Worm (Caenorhabditis elegans) whole organism, young adult: Measurements from ENCODE around the gene F07H5.7.
A peak's percentile ranks its signal among the peaks of the same experiment; 100 is the strongest.

Source experiments
- B0019.2 ChIP-seq: fragments of 200-800 bp; sonication (Bioruptor generic); conservative IDR thresholded peaks from 2 replicates; pipeline ENCODE4 v1.3.6; 2022; ENCODE audit warnings: missing genetic modification reagents, missing genetic modification characterization, missing compliant biosample characterization
- C06A6.2 ChIP-seq: fragments of 200-800 bp; sonication (Bioruptor generic); conservative IDR thresholded peaks from 2 replicates; pipeline ENCODE4 v1.3.6; 2022; ENCODE audit warnings: missing genetic modification characterization, missing compliant biosample characterization
- F22D6.2 ChIP-seq: sonication (generic microtip); optimal IDR thresholded peaks from 2 replicates; lab custom pipeline; 2016; ENCODE audit warnings: mild to moderate bottlenecking, missing genetic modification characterization, missing compliant biosample characterization
- F55B11.4 ChIP-seq: sonication (generic microtip); optimal IDR thresholded peaks from 2 replicates; lab custom pipeline; 2016; ENCODE audit warnings: missing compliant biosample characterization, missing genetic modification characterization, borderline replicate concordance; ENCODE audit not compliant: insufficient read depth
- K12H6.12 ChIP-seq: fragments of 200-800 bp; sonication (Bioruptor generic); optimal IDR thresholded peaks from 2 replicates; lab custom pipeline; 2018; ENCODE audit warnings: mild to moderate bottlenecking, missing genetic modification characterization, missing compliant biosample characterization
- Y53G8AR.9 ChIP-seq: fragments of 200-800 bp; sonication (Bioruptor generic); conservative IDR thresholded peaks from 2 replicates; pipeline ENCODE4 v1.3.6; 2022; ENCODE audit warnings: missing genetic modification reagents, missing genetic modification characterization, missing compliant biosample characterization
- Y67H2A.10 ChIP-seq: fragments of 200-800 bp; sonication (Bioruptor generic); conservative IDR thresholded peaks from 2 replicates; pipeline ENCODE4 v1.3.6; 2022; ENCODE audit warnings: missing genetic modification reagents, missing genetic modification characterization, missing compliant biosample characterization
- ZK185.1 ChIP-seq: sonication (generic microtip); optimal IDR thresholded peaks from 2 replicates; lab custom pipeline; 2016; ENCODE audit warnings: mild to moderate bottlenecking, missing genetic modification characterization, missing compliant biosample characterization; ENCODE audit not compliant: poor library complexity, severe bottlenecking
- akir-1 ChIP-seq: fragments of 200-800 bp; sonication (Bioruptor generic); optimal IDR thresholded peaks from 2 replicates; lab custom pipeline; 2018; ENCODE audit warnings: mild to moderate bottlenecking, missing genetic modification characterization, moderate library complexity, missing compliant biosample characterization
- ama-1 ChIP-seq, 3 experiments: fragments of 150-350 bp in 1 of 3; sonication (generic microtip) in 2 of 3; optimal IDR thresholded peaks; 2 replicates each; lab custom pipeline; 2014 to 2018; ENCODE audit warnings: missing biosample characterization in 2 of 3, missing genetic modification characterization in 2 of 3, missing genetic modification reagents in 2 of 3
- atf-7 ChIP-seq: sonication (generic microtip); optimal IDR thresholded peaks from 2 replicates; lab custom pipeline; 2017; ENCODE audit warnings: mild to moderate bottlenecking, missing genetic modification characterization, missing compliant biosample characterization
- attf-3 ChIP-seq: fragments of 200-800 bp; sonication (Bioruptor generic); conservative IDR thresholded peaks from 2 replicates; pipeline ENCODE4 v1.3.6; 2022; ENCODE audit warnings: missing genetic modification reagents, missing genetic modification characterization, missing compliant biosample characterization
- attf-5 ChIP-seq: fragments of 200-800 bp; sonication (Bioruptor generic); optimal IDR thresholded peaks from 2 replicates; lab custom pipeline; 2018; ENCODE audit warnings: mild to moderate bottlenecking, missing genetic modification characterization, missing compliant biosample characterization
- bed-1 ChIP-seq: fragments of 200-800 bp; sonication (Bioruptor generic); IDR thresholded peaks from 2 replicates; pipeline ENCODE4 v1.3.6; 2022; ENCODE audit warnings: missing genetic modification reagents, missing genetic modification characterization, missing compliant biosample characterization
- chd-7 ChIP-seq: sonication (generic microtip); optimal IDR thresholded peaks from 2 replicates; lab custom pipeline; 2016; ENCODE audit warnings: mild to moderate bottlenecking, missing genetic modification characterization, moderate library complexity, missing compliant biosample characterization
- die-1 ChIP-seq: sonication (generic microtip); optimal IDR thresholded peaks from 2 replicates; lab custom pipeline; 2016; ENCODE audit warnings: missing genotype, mild to moderate bottlenecking, missing genetic modification characterization, missing compliant biosample characterization
- dox-1 ChIP-seq: fragments of 200-800 bp; sonication (Bioruptor generic); IDR thresholded peaks from 2 replicates; pipeline ENCODE4 v1.3.6; 2022; ENCODE audit warnings: missing genetic modification reagents, missing genetic modification characterization, missing compliant biosample characterization
- dpff-1 ChIP-seq: sonication (generic microtip); optimal IDR thresholded peaks from 2 replicates; lab custom pipeline; 2017; ENCODE audit warnings: mild to moderate bottlenecking, missing genetic modification characterization, missing compliant biosample characterization
- efl-1 ChIP-seq: fragments of 150-350 bp; optimal IDR thresholded peaks from 2 replicates; lab custom pipeline; 2014; ENCODE audit warnings: missing biosample characterization, missing genetic modification reagents, missing genetic modification characterization
- egl-44 ChIP-seq: fragments of 200-800 bp; sonication (Bioruptor generic); IDR thresholded peaks from 2 replicates; pipeline ENCODE4 v1.3.6; 2022; ENCODE audit warnings: missing genetic modification reagents, missing genetic modification characterization, missing compliant biosample characterization
- ekl-4 ChIP-seq: fragments of 200-800 bp; sonication (Bioruptor generic); IDR thresholded peaks from 2 replicates; pipeline ENCODE4 v1.3.6; 2022; ENCODE audit warnings: missing genetic modification reagents, missing genetic modification characterization, missing compliant biosample characterization
- hrde-1 ChIP-seq: sonication (generic microtip); optimal IDR thresholded peaks from 2 replicates; lab custom pipeline; 2016; ENCODE audit warnings: missing genetic modification characterization, mild to moderate bottlenecking, missing compliant biosample characterization, moderate library complexity, missing genotype, missing genetic modification reagents, borderline replicate concordance
- hsf-1 ChIP-seq: fragments of 200-800 bp; sonication (Bioruptor generic); IDR thresholded peaks from 2 replicates; pipeline ENCODE4 v1.3.6; 2022; ENCODE audit warnings: missing genetic modification reagents, missing genetic modification characterization, missing compliant biosample characterization
- let-607 ChIP-seq, 2 experiments: fragments of 200-800 bp in 1 of 2; sonication (Bioruptor generic) in 1 of 2; sonication (generic microtip) in 1 of 2; optimal IDR thresholded peaks; 2 replicates each; lab custom pipeline; 2016 to 2018; ENCODE audit warnings: mild to moderate bottlenecking in 2 of 2, missing compliant biosample characterization in 2 of 2, missing genetic modification characterization in 2 of 2, moderate library complexity in 2 of 2, missing genotype in 1 of 2
- lin-26 ChIP-seq: fragments of 200-800 bp; sonication (Bioruptor generic); IDR thresholded peaks from 2 replicates; pipeline ENCODE4 v1.3.6; 2022; ENCODE audit warnings: missing genetic modification reagents, missing genetic modification characterization, missing compliant biosample characterization
- lin-35 ChIP-seq, 3 experiments: fragments of 150-350 bp in 2 of 3; sonication (generic microtip) in 1 of 3; optimal IDR thresholded peaks; 2 replicates each; lab custom pipeline; 2014 to 2018; ENCODE audit warnings: missing biosample characterization in 3 of 3, missing genetic modification characterization in 3 of 3, missing genetic modification reagents in 3 of 3
- lin-40 ChIP-seq: sonication (generic microtip); optimal IDR thresholded peaks from 2 replicates; lab custom pipeline; 2016; ENCODE audit warnings: missing genetic modification characterization, mild to moderate bottlenecking, missing compliant biosample characterization, missing genotype, missing genetic modification reagents
- lir-1 ChIP-seq: fragments of 200-800 bp; sonication (Bioruptor generic); conservative IDR thresholded peaks from 2 replicates; pipeline ENCODE4 v1.3.6; 2022; ENCODE audit warnings: missing genetic modification reagents, missing genetic modification characterization, missing compliant biosample characterization
- lsl-1 ChIP-seq: fragments of 200-800 bp; sonication (Bioruptor generic); optimal IDR thresholded peaks from 2 replicates; lab custom pipeline; 2018; ENCODE audit warnings: mild to moderate bottlenecking, missing genetic modification characterization, moderate library complexity, missing compliant biosample characterization
- madf-8 ChIP-seq: fragments of 200-800 bp; sonication (Bioruptor generic); conservative IDR thresholded peaks from 2 replicates; pipeline ENCODE4 v1.3.6; 2022; ENCODE audit warnings: missing genetic modification reagents, missing genetic modification characterization, missing compliant biosample characterization
- mcd-1 ChIP-seq: fragments of 200-800 bp; sonication (Bioruptor generic); IDR thresholded peaks from 2 replicates; pipeline ENCODE4 v1.3.6; 2022; ENCODE audit warnings: missing genetic modification reagents, missing genetic modification characterization, missing compliant biosample characterization
- mel-28 ChIP-seq: sonication (generic microtip); optimal IDR thresholded peaks from 2 replicates; lab custom pipeline; 2016; ENCODE audit warnings: borderline replicate concordance, mild to moderate bottlenecking, missing genetic modification characterization, missing compliant biosample characterization
- nfya-2 ChIP-seq: fragments of 200-800 bp; sonication (Bioruptor generic); IDR thresholded peaks from 2 replicates; pipeline ENCODE4 v1.3.6; 2022; ENCODE audit warnings: missing genetic modification reagents, missing genetic modification characterization, missing compliant biosample characterization
- nhr-80 ChIP-seq: sonication (generic microtip); optimal IDR thresholded peaks from 2 replicates; lab custom pipeline; 2016; ENCODE audit warnings: missing genetic modification characterization, missing compliant biosample characterization
- nhr-90 ChIP-seq: sonication (generic microtip); optimal IDR thresholded peaks from 2 replicates; lab custom pipeline; 2016; ENCODE audit warnings: missing genotype, mild to moderate bottlenecking, missing genetic modification characterization, missing compliant biosample characterization
- rcor-1 ChIP-seq: fragments of 200-800 bp; sonication (Bioruptor generic); IDR thresholded peaks from 2 replicates; pipeline ENCODE4 v1.3.6; 2022; ENCODE audit warnings: missing genetic modification reagents, missing genetic modification characterization, missing compliant biosample characterization
- rec-8 ChIP-seq, 2 experiments: sonication (generic microtip); optimal IDR thresholded peaks; 2 replicates each; lab custom pipeline; 2016; ENCODE audit warnings: mild to moderate bottlenecking in 2 of 2, missing genetic modification characterization in 2 of 2, missing genetic modification reagents in 2 of 2, missing genotype in 2 of 2, missing biosample characterization in 1 of 2, missing compliant biosample characterization in 1 of 2, moderate library complexity in 1 of 2
- repo-1 ChIP-seq: sonication (generic microtip); optimal IDR thresholded peaks from 2 replicates; lab custom pipeline; 2017; ENCODE audit warnings: mild to moderate bottlenecking, missing genetic modification characterization, missing compliant biosample characterization
- sea-2 ChIP-seq: fragments of 200-800 bp; sonication (Bioruptor generic); IDR thresholded peaks from 2 replicates; pipeline ENCODE4 v1.3.6; 2022; ENCODE audit warnings: missing genetic modification characterization, missing compliant biosample characterization
- snpc-1.3 ChIP-seq: sonication (generic microtip); optimal IDR thresholded peaks from 2 replicates; lab custom pipeline; 2017; ENCODE audit warnings: missing genetic modification characterization, mild to moderate bottlenecking, missing compliant biosample characterization, antibody characterized with exemption, moderate library complexity, missing genotype, missing genetic modification reagents; ENCODE audit not compliant: insufficient read depth
- snpc-4 ChIP-seq, 5 experiments: fragments of 150-350 bp in 1 of 5; sonication (generic microtip) in 4 of 5; optimal IDR thresholded peaks; 2 replicates each; lab custom pipeline; 2014 to 2018; ENCODE audit warnings: missing genetic modification characterization in 5 of 5, missing biosample characterization in 3 of 5, antibody characterized with exemption in 2 of 5, mild to moderate bottlenecking in 2 of 5, missing compliant biosample characterization in 2 of 5, missing genotype in 2 of 5, moderate library complexity in 2 of 5, missing genetic modification reagents in 1 of 5
- somi-1 ChIP-seq: fragments of 200-800 bp; sonication (Bioruptor generic); optimal IDR thresholded peaks from 2 replicates; lab custom pipeline; 2018; ENCODE audit warnings: mild to moderate bottlenecking, missing genetic modification characterization, missing compliant biosample characterization
- zfh-2 ChIP-seq: fragments of 200-800 bp; sonication (Bioruptor generic); conservative IDR thresholded peaks from 2 replicates; pipeline ENCODE4 v1.3.6; 2022; ENCODE audit warnings: missing genetic modification reagents, missing genetic modification characterization, missing compliant biosample characterization
- ztf-18 ChIP-seq: sonication (generic microtip); optimal IDR thresholded peaks from 2 replicates; lab custom pipeline; 2016; ENCODE audit warnings: missing genotype, mild to moderate bottlenecking, missing genetic modification characterization, missing compliant biosample characterization
- ztf-22 ChIP-seq: fragments of 200-800 bp; sonication (Bioruptor generic); optimal IDR thresholded peaks from 2 replicates; lab custom pipeline; 2018; ENCODE audit warnings: mild to moderate bottlenecking, missing genetic modification characterization, moderate library complexity, missing compliant biosample characterization
- ztf-25 ChIP-seq: fragments of 200-800 bp; sonication (Bioruptor generic); IDR thresholded peaks from 2 replicates; pipeline ENCODE4 v1.3.6; 2022; ENCODE audit warnings: missing genetic modification reagents, missing genetic modification characterization, missing compliant biosample characterization

The F07H5.7 gene

DNA sequence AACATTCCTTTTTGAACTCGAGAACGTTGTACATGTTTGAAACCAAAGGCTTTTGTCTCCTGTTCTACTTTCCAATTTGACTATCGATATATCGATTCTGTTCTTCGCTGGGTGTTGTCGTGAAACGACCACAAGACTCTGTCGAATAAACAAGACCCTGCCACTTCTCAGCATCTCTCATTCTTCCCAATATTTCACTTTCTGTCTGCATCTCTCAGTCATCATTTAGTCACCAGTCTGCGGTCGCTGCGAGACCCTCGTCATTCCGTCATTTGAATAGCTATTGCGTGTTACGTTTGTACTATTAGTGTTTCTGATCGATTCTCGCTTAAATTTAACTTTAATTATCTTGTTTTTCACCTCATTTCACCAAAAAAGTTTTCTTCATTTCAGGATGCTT is 6.6 kb downstream of the F07H5.7 start (continued):
- TF ChIP-seq let-607 (tag; optimal IDR thresholded peaks at IDR 0.05; lab: Kevin White, UChicago) (peak; percentile 81), egl-44 (GFP tag; lab: Robert Waterston, UW) (no peak), ZK185.1 (peak; percentile 78), hrde-1 (tag; lab: Kevin White, UChicago) (no peak), attf-5 (GFP tag; lab: Kevin White, UChicago) (peak; percentile 85), akir-1 (GFP tag; lab: Kevin White, UChicago) (no peak), somi-1 (GFP tag; lab: Kevin White, UChicago) (peak; percentile 74), efl-1 (no peak), bed-1 (GFP tag; lab: Robert Waterston, UW) (no peak), lin-40 (tag; lab: Kevin White, UChicago) (peak; percentile 91), zfh-2 (GFP tag; lab: Robert Waterston, UW) (0 out of 2 replicates have a peak, but pooled peaks have one; percentile 6), nhr-80 (tag; lab: Kevin White, UChicago) (peak; percentile 60), chd-7 (peak; percentile 72), lin-35 (GFP tag; optimal IDR thresholded peaks at IDR 0.05; lab: Kevin White, UChicago) (peak in 1 of 3 experiments; percentile 72), repo-1 (tag; lab: Kevin White, UChicago) (peak; percentile 51), lsl-1 (GFP tag; lab: Kevin White, UChicago) (no peak), madf-8 (GFP tag; lab: Robert Waterston, UW) (no peak), ztf-25 (GFP tag; lab: Robert Waterston, UW) (no peak), K12H6.12 (tag; lab: Kevin White, UChicago) (peak; percentile 78), dpff-1 (tag; lab: Kevin White, UChicago) (no peak), die-1 (tag; lab: Kevin White, UChicago) (no peak), attf-3 (GFP tag; lab: Robert Waterston, UW) (no peak), snpc-1.3 (tag; lab: Kevin White, UChicago) (no peak), sea-2 (GFP tag; lab: Robert Waterston, UW) (no peak), atf-7 (tag; lab: Kevin White, UChicago) (peak; percentile 83), B0019.2 (GFP tag; lab: Robert Waterston, UW) (no peak), F22D6.2 (tag; lab: Kevin White, UChicago) (peak; percentile 34), dox-1 (peak; percentile 63), lir-1 (0 out of 2 replicates have a peak, but pooled peaks have one; percentile 13), ztf-18 (tag; lab: Kevin White, UChicago) (peak; percentile 23), lin-26 (no peak), C06A6.2 (GFP tag; lab: Robert Waterston, UW) (peak; percentile 75), Y67H2A.10 (peak; percentile 100), rcor-1 (GFP tag; lab: Robert Waterston, UW) (peak; percentile 55; the same call in 1 of the 2 replicates), ztf-22 (GFP tag; lab: Kevin White, UChicago) (peak; percentile 7), Y53G8AR.9 (GFP tag; lab: Robert Waterston, UW) (peak; percentile 66), ekl-4 (GFP tag; lab: Robert Waterston, UW) (peak; percentile 99), snpc-4 (GFP tag; optimal IDR thresholded peaks at IDR 0.05; lab: Kevin White, UChicago) (no peak), snpc-4 (tag; optimal IDR thresholded peaks at IDR 0.05; lab: Kevin White, UChicago) (peak in 3 of 4 experiments; percentile 48 to 62 (median 49)), rec-8 (tag; optimal IDR thresholded peaks at IDR 0.05; lab: Kevin White, UChicago) (no peak), F55B11.4 (no peak), mel-28 (tag; lab: Kevin White, UChicago) (no peak), ama-1 (optimal IDR thresholded peaks at IDR 0.05; lab: Kevin White, UChicago) (peak; percentile 29), ama-1 (GFP tag; optimal IDR thresholded peaks at IDR 0.05; lab: Kevin White, UChicago) (no peak), mcd-1 (GFP tag; lab: Robert Waterston, UW) (peak; percentile 79), nfya-2 (GFP tag; lab: Robert Waterston, UW) (no peak), hsf-1 (no peak), nhr-90 (tag; lab: Kevin White, UChicago) (peak; percentile 14)
